Fruit fly (Drosophila melanogaster): Measurements from ENCODE around the gene Cubn.

Gene Cubn

DNA sequence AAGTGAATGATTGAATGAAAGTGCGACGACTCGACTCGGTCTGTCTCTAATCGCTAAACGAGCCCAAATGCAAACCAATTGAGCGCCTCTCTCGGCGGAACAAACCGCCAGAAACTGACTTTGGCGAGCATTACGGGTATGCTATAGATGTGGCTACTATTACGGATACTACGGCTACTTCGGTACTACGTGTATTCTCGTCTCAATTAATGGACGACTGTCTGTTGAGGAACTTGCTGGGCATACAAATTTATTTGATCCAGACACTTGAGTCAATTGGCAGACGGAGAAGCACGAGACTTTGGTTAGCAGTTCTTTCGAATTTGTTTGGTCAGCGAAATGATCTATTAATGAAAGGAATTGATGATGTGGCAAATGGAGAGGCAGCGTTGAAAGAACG, 23.3 kb upstream of the Cubn start:
- TF ChIP-seq CG12768 (GFP tag; optimal IDR thresholded peaks at IDR 0.05) (no peak), kay (GFP tag; ENCODE audit: borderline replicate concordance) (peak; percentile 11), tj (GFP tag; optimal IDR thresholded peaks at IDR 0.05) (peak; percentile 89)

DNA sequence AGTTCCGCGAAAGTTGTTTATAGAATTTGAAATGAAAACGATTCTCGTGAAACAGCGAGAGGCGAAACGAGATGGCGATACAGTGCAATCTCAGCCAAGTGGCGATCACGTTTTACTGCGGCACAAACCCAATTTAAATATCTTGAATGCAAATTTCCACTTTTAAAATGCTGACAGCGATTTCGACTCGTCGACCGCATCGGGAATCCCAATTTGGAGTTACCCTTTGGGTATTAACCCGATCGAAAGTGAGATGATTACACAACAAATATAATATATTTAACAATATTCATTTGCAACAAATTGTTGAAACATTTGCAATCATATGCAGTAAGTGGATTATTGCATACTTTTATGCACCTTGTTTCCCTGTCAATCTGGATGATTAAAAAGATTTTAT, 19.5 kb upstream of the Cubn start:
- TF ChIP-seq Mnt (GFP tag; optimal IDR thresholded peaks at IDR 0.05), result no peak
- no peak for TF ChIP-seq Crg-1 (GFP tag; optimal IDR thresholded peaks at IDR 0.05)
- TF ChIP-seq kay (GFP tag; ENCODE audit: borderline replicate concordance), result peak; percentile 11
- TF ChIP-seq CG7045 (GFP tag; optimal IDR thresholded peaks at IDR 0.05), result no peak

DNA sequence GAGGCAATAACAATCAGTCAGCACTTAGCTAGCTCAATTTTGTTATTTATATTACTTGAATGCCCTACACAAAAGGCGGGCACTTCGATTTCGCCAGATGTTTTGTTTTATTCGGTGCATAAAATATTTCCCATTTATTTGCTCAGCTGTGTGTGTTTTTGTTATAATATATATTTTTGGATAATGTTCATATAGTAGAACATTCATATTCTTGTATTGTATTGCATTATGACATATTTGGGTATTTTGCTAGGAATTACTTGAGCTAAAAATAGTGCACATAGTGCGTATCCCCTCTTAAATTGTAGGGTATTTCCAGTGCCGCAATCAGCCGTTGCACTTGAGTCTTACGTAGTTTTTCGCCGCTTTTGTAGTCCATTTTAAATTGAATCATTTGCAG, 18.8 kb upstream of the Cubn start:
- TF ChIP-seq Clk (GFP tag; optimal IDR thresholded peaks at IDR 0.05), result peak; percentile 40
- peak; percentile 93 for TF ChIP-seq CG11617 (GFP tag; optimal IDR thresholded peaks at IDR 0.05)
- peak; percentile 70 for TF ChIP-seq Hr96 (GFP tag; optimal IDR thresholded peaks at IDR 0.05)
- TF ChIP-seq CG33017 (tag; optimal IDR thresholded peaks at IDR 0.05), result peak; percentile 85
- peak; percentile 78 for TF ChIP-seq pad (GFP tag; optimal IDR thresholded peaks at IDR 0.05)
- TF ChIP-seq CG5204 (GFP tag; optimal IDR thresholded peaks at IDR 0.05), result peak; percentile 79
- peak; percentile 92 for TF ChIP-seq CG7101 (tag; optimal IDR thresholded peaks at IDR 0.05)
- TF ChIP-seq CG14711 (tag; optimal IDR thresholded peaks at IDR 0.05), result peak; percentile 82
- peak; percentile 46 for TF ChIP-seq Crg-1 (GFP tag; optimal IDR thresholded peaks at IDR 0.05)
- TF ChIP-seq cic (GFP tag; optimal IDR thresholded peaks at IDR 0.05), result peak; percentile 57
- peak; percentile 88 for TF ChIP-seq tj (GFP tag; optimal IDR thresholded peaks at IDR 0.05)
- peak; percentile 68 for TF ChIP-seq ovo (GFP tag; optimal IDR thresholded peaks at IDR 0.05)
- TF ChIP-seq CG12768 (GFP tag; optimal IDR thresholded peaks at IDR 0.05), result peak; percentile 80
- TF ChIP-seq CG7045 (GFP tag; optimal IDR thresholded peaks at IDR 0.05), result peak; percentile 81
- TF ChIP-seq bab1 (GFP tag; optimal IDR thresholded peaks at IDR 0.05), result peak; percentile 95
- TF ChIP-seq Mnt (GFP tag; optimal IDR thresholded peaks at IDR 0.05), result peak; percentile 68
- no peak for TF ChIP-seq kay (GFP tag; ENCODE audit: borderline replicate concordance)
- TF ChIP-seq toe (GFP tag; optimal IDR thresholded peaks at IDR 0.05), result peak; percentile 64
- no peak for TF ChIP-seq cnc (optimal IDR thresholded peaks at IDR 0.05)
- peak; percentile 77 for TF ChIP-seq CG1620 (GFP tag; optimal IDR thresholded peaks at IDR 0.05)

DNA sequence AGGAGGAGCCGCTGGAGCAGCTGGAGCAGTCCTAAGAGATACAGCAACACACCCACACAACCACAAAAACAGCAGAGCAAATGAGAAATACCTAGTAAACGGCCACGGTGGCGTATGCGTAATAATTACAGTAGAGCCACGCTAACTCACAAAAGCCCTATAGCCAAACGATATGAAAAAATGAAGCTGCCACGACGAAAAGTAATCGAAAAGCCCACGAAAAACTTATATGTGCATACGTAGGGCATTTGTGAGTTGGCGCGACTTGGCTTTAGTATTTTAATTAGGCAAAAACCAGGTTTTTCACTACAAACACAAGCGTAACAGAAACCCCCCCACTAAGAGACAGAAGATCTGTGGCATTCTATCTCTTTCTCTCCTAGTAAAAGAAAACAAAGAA, 16.8 kb upstream of the Cubn start:
- TF ChIP-seq cnc (optimal IDR thresholded peaks at IDR 0.05), result no peak
- TF ChIP-seq CG12768 (GFP tag; optimal IDR thresholded peaks at IDR 0.05), result no peak
- TF ChIP-seq tj (GFP tag; optimal IDR thresholded peaks at IDR 0.05), result no peak
- no peak for TF ChIP-seq Clk (GFP tag; optimal IDR thresholded peaks at IDR 0.05)
- no peak for TF ChIP-seq CG11617 (GFP tag; optimal IDR thresholded peaks at IDR 0.05)
- no peak for TF ChIP-seq CG1620 (GFP tag; optimal IDR thresholded peaks at IDR 0.05)
- no peak for TF ChIP-seq CG7045 (GFP tag; optimal IDR thresholded peaks at IDR 0.05)
- TF ChIP-seq Crg-1 (GFP tag; optimal IDR thresholded peaks at IDR 0.05), result no peak
- no peak for TF ChIP-seq ovo (GFP tag; optimal IDR thresholded peaks at IDR 0.05)
- no peak for TF ChIP-seq CG5204 (GFP tag; optimal IDR thresholded peaks at IDR 0.05)
- no peak for TF ChIP-seq Hr96 (GFP tag; optimal IDR thresholded peaks at IDR 0.05)
- TF ChIP-seq CG14711 (tag; optimal IDR thresholded peaks at IDR 0.05), result no peak
- TF ChIP-seq CG33017 (tag; optimal IDR thresholded peaks at IDR 0.05), result no peak
- no peak for TF ChIP-seq Mnt (GFP tag; optimal IDR thresholded peaks at IDR 0.05)
- no peak for TF ChIP-seq kay (GFP tag; ENCODE audit: borderline replicate concordance)

DNA sequence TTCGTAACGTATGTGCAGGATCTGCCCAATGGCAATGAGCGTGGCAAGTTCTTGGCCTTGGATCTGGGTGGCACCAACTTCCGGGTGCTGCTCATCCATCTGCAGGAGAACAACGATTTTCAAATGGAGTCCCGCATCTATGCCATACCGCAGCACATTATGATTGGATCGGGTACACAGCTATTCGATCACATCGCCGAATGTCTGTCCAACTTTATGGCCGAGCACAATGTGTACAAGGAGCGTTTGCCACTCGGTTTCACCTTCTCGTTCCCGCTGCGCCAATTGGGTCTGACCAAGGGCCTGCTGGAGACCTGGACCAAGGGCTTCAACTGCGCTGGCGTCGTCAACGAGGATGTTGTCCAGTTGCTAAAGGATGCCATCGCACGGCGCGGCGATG, 15.5 kb upstream of the Cubn start:
- TF ChIP-seq CG7045 (GFP tag; optimal IDR thresholded peaks at IDR 0.05) (no peak), CG11617 (GFP tag; optimal IDR thresholded peaks at IDR 0.05) (no peak), Hr96 (GFP tag; optimal IDR thresholded peaks at IDR 0.05) (no peak)

dm6 chrX:9586038-9586437, 14.9 kb upstream of the Cubn start:
- TF ChIP-seq Hr96 (GFP tag; optimal IDR thresholded peaks at IDR 0.05), result peak; percentile 34
- peak; percentile 16 for TF ChIP-seq ovo (GFP tag; optimal IDR thresholded peaks at IDR 0.05)
- TF ChIP-seq cnc (optimal IDR thresholded peaks at IDR 0.05), result no peak

- TF ChIP-seq CG1620 (GFP tag; optimal IDR thresholded peaks at IDR 0.05) (peak; percentile 97), Hr96 (GFP tag; optimal IDR thresholded peaks at IDR 0.05) (peak; percentile 99), Crg-1 (GFP tag; optimal IDR thresholded peaks at IDR 0.05) (peak; percentile 91), CG12768 (GFP tag; optimal IDR thresholded peaks at IDR 0.05) (peak; percentile 98), cic (GFP tag; optimal IDR thresholded peaks at IDR 0.05) (peak; percentile 95), Clk (GFP tag; optimal IDR thresholded peaks at IDR 0.05) (peak; percentile 89), CG7045 (GFP tag; optimal IDR thresholded peaks at IDR 0.05) (peak; percentile 98), ovo (GFP tag; optimal IDR thresholded peaks at IDR 0.05) (peak; percentile 96), cnc (optimal IDR thresholded peaks at IDR 0.05) (no peak), tj (GFP tag; optimal IDR thresholded peaks at IDR 0.05) (peak; percentile 97), pad (GFP tag; optimal IDR thresholded peaks at IDR 0.05) (peak; percentile 95), CG33017 (tag; optimal IDR thresholded peaks at IDR 0.05) (peak; percentile 98), CG11617 (GFP tag; optimal IDR thresholded peaks at IDR 0.05) (peak; percentile 100), kay (GFP tag; ENCODE audit: borderline replicate concordance) (peak; percentile 97), CG7101 (tag; optimal IDR thresholded peaks at IDR 0.05) (peak; percentile 100), bab1 (GFP tag; optimal IDR thresholded peaks at IDR 0.05) (peak; percentile 99), Mnt (GFP tag; optimal IDR thresholded peaks at IDR 0.05) (peak; percentile 88), toe (GFP tag; optimal IDR thresholded peaks at IDR 0.05) (peak; percentile 95), CG14711 (tag; optimal IDR thresholded peaks at IDR 0.05) (peak; percentile 97), CG5204 (GFP tag; optimal IDR thresholded peaks at IDR 0.05) (peak; percentile 96)
These were observed 14.4 kb upstream of the Cubn start, which contains the start of gene Hex-A for dm6 chrX:9585359-9586002. Hex-A (plus strand) TSS chrX:9585675.
